Worm (Caenorhabditis elegans) whole organism, late embryonic: ENCODE data around the gene lgc-13.

Experiments
- C08G9.2 ChIP-seq: sonication (generic microtip); optimal IDR thresholded peaks from 2 replicates; lab custom pipeline; 2016; ENCODE audit warnings: mild to moderate bottlenecking, missing genetic modification characterization, moderate library complexity, missing compliant biosample characterization
- C38D4.7 ChIP-seq: fragments of 200-800 bp; sonication (Bioruptor generic); optimal IDR thresholded peaks from 2 replicates; lab custom pipeline; 2018; ENCODE audit warnings: mild to moderate bottlenecking, missing genetic modification characterization, moderate library complexity, missing compliant biosample characterization
- F13H6.1 ChIP-seq: sonication (generic microtip); optimal IDR thresholded peaks from 2 replicates; lab custom pipeline; 2016; ENCODE audit warnings: missing genetic modification characterization, missing compliant biosample characterization
- K02D7.2 ChIP-seq: sonication (generic microtip); optimal IDR thresholded peaks from 2 replicates; lab custom pipeline; 2017; ENCODE audit warnings: mild to moderate bottlenecking, missing genetic modification characterization, missing compliant biosample characterization
- ahr-1 ChIP-seq: sonication (generic microtip); optimal IDR thresholded peaks from 2 replicates; lab custom pipeline; 2016; ENCODE audit warnings: missing genetic modification characterization, missing compliant biosample characterization
- ama-1 ChIP-seq: fragments of 150-350 bp; optimal IDR thresholded peaks from 2 replicates; lab custom pipeline; 2014
- ceh-18 ChIP-seq: sonication (generic microtip); optimal IDR thresholded peaks from 2 replicates; lab custom pipeline; 2016; ENCODE audit warnings: missing genetic modification characterization, missing compliant biosample characterization
- ceh-19 ChIP-seq: fragments of 200-800 bp; sonication (Bioruptor generic); optimal IDR thresholded peaks from 2 replicates; lab custom pipeline; 2018; ENCODE audit warnings: mild to moderate bottlenecking, missing genetic modification characterization, missing compliant biosample characterization
- ceh-22 ChIP-seq: sonication (generic microtip); optimal IDR thresholded peaks from 2 replicates; lab custom pipeline; 2017; ENCODE audit warnings: missing biosample characterization, missing genetic modification characterization
- ceh-31 ChIP-seq: sonication (generic microtip); optimal IDR thresholded peaks from 2 replicates; lab custom pipeline; 2016; ENCODE audit warnings: missing genetic modification characterization, missing compliant biosample characterization
- ceh-45 ChIP-seq: fragments of 200-800 bp; sonication (Bioruptor generic); IDR thresholded peaks from 2 replicates; pipeline ENCODE4 v1.3.6; 2022; ENCODE audit warnings: missing genetic modification reagents, missing genetic modification characterization, missing compliant biosample characterization
- ceh-48 ChIP-seq: sonication (generic microtip); optimal IDR thresholded peaks from 2 replicates; lab custom pipeline; 2016; ENCODE audit warnings: missing genetic modification characterization, inconsistent platforms, missing compliant biosample characterization
- che-1 ChIP-seq: sonication (generic microtip); optimal IDR thresholded peaks from 2 replicates; lab custom pipeline; 2016; ENCODE audit warnings: mild to moderate bottlenecking, missing genetic modification characterization, missing compliant biosample characterization
- dmd-4 ChIP-seq: sonication (generic microtip); optimal IDR thresholded peaks from 2 replicates; lab custom pipeline; 2016; ENCODE audit warnings: borderline replicate concordance, missing genetic modification characterization, missing compliant biosample characterization
- dve-1 ChIP-seq: sonication (generic microtip); optimal IDR thresholded peaks from 2 replicates; lab custom pipeline; 2017; ENCODE audit warnings: antibody characterized with exemption, mild to moderate bottlenecking, missing genetic modification characterization, missing compliant biosample characterization
- elt-2 ChIP-seq: sonication (generic microtip); optimal IDR thresholded peaks from 2 replicates; lab custom pipeline; 2016; ENCODE audit warnings: missing genetic modification reagents, missing genetic modification characterization, missing compliant biosample characterization
- ets-4 ChIP-seq: sonication (generic microtip); optimal IDR thresholded peaks from 2 replicates; lab custom pipeline; 2016; ENCODE audit warnings: missing genetic modification characterization, missing compliant biosample characterization
- fax-1 ChIP-seq: sonication (generic microtip); optimal IDR thresholded peaks from 2 replicates; lab custom pipeline; 2016; ENCODE audit warnings: missing genotype, missing genetic modification characterization, missing compliant biosample characterization
- fkh-10 ChIP-seq: fragments of 150-350 bp; optimal IDR thresholded peaks from 2 replicates; lab custom pipeline; 2014; ENCODE audit warnings: missing biosample characterization, missing genetic modification reagents, missing genetic modification characterization
- fkh-6 ChIP-seq: sonication (generic microtip); optimal IDR thresholded peaks from 2 replicates; lab custom pipeline; 2016; ENCODE audit warnings: missing genetic modification characterization, missing compliant biosample characterization
- gmeb-2 ChIP-seq: sonication (generic microtip); optimal IDR thresholded peaks from 2 replicates; lab custom pipeline; 2016; ENCODE audit warnings: missing genetic modification characterization, inconsistent platforms, missing compliant biosample characterization
- hlh-13 ChIP-seq: fragments of 200-800 bp; sonication (Bioruptor generic); optimal IDR thresholded peaks from 2 replicates; lab custom pipeline; 2018; ENCODE audit warnings: mild to moderate bottlenecking, missing genetic modification characterization, missing compliant biosample characterization
- hlh-15 ChIP-seq: sonication (generic microtip); optimal IDR thresholded peaks from 2 replicates; lab custom pipeline; 2016; ENCODE audit warnings: missing genetic modification characterization, missing compliant biosample characterization
- hlh-30 ChIP-seq: sonication (generic microtip); optimal IDR thresholded peaks from 2 replicates; lab custom pipeline; 2017; ENCODE audit warnings: antibody characterized with exemption, missing genetic modification characterization, missing compliant biosample characterization; ENCODE audit not compliant: insufficient read depth
- hlh-8 ChIP-seq: sonication (generic microtip); optimal IDR thresholded peaks from 2 replicates; lab custom pipeline; 2016; ENCODE audit warnings: missing genotype, missing genetic modification characterization, missing compliant biosample characterization
- lim-6 ChIP-seq: sonication (generic microtip); optimal IDR thresholded peaks from 2 replicates; lab custom pipeline; 2016; ENCODE audit warnings: missing genetic modification characterization, missing compliant biosample characterization
- mec-3 ChIP-seq: sonication (generic microtip); optimal IDR thresholded peaks from 2 replicates; lab custom pipeline; 2016; ENCODE audit warnings: borderline replicate concordance, missing genetic modification characterization, missing compliant biosample characterization
- nfya-1 ChIP-seq: sonication (generic microtip); optimal IDR thresholded peaks from 2 replicates; lab custom pipeline; 2017; ENCODE audit warnings: missing genetic modification characterization, mild to moderate bottlenecking, missing compliant biosample characterization, antibody characterized with exemption, moderate library complexity
- npax-4 ChIP-seq: sonication (generic microtip); optimal IDR thresholded peaks from 2 replicates; lab custom pipeline; 2016; ENCODE audit warnings: missing genetic modification characterization, missing compliant biosample characterization
- odd-2 ChIP-seq: sonication (generic microtip); optimal IDR thresholded peaks from 2 replicates; lab custom pipeline; 2017; ENCODE audit warnings: antibody characterized with exemption, mild to moderate bottlenecking, missing genetic modification characterization, missing compliant biosample characterization
- pat-9 ChIP-seq: fragments of 200-800 bp; sonication (Bioruptor generic); optimal IDR thresholded peaks from 2 replicates; lab custom pipeline; 2018; ENCODE audit warnings: mild to moderate bottlenecking, missing genetic modification characterization, moderate library complexity, missing compliant biosample characterization
- pax-1 ChIP-seq: fragments of 150-350 bp; optimal IDR thresholded peaks from 2 replicates; lab custom pipeline; 2014; ENCODE audit warnings: missing biosample characterization, missing genetic modification characterization
- pha-2 ChIP-seq: sonication (generic microtip); optimal IDR thresholded peaks from 2 replicates; lab custom pipeline; 2017; ENCODE audit warnings: mild to moderate bottlenecking, missing genetic modification characterization, missing compliant biosample characterization
- pha-4 ChIP-seq: fragments of 150-350 bp; optimal IDR thresholded peaks from 2 replicates; lab custom pipeline; 2018; ENCODE audit warnings: missing biosample characterization, missing genetic modification reagents, missing genetic modification characterization
- pqm-1 ChIP-seq: sonication (generic microtip); optimal IDR thresholded peaks from 2 replicates; lab custom pipeline; 2016; ENCODE audit warnings: missing genetic modification characterization, missing compliant biosample characterization
- pros-1 ChIP-seq: fragments of 150-350 bp; optimal IDR thresholded peaks from 2 replicates; lab custom pipeline; 2014; ENCODE audit warnings: missing biosample characterization, missing genetic modification reagents, missing genetic modification characterization
- sox-2 ChIP-seq: fragments of 200-800 bp; sonication (Bioruptor generic); IDR thresholded peaks from 2 replicates; pipeline ENCODE4 v1.3.6; 2022; ENCODE audit warnings: missing genetic modification reagents, missing genetic modification characterization, missing compliant biosample characterization
- sox-4 ChIP-seq: sonication (generic microtip); optimal IDR thresholded peaks from 2 replicates; lab custom pipeline; 2017; ENCODE audit warnings: mild to moderate bottlenecking, missing genetic modification characterization, inconsistent platforms, missing compliant biosample characterization
- syd-9 ChIP-seq: sonication (generic microtip); optimal IDR thresholded peaks from 2 replicates; lab custom pipeline; 2016; ENCODE audit warnings: mild to moderate bottlenecking, missing genetic modification characterization, moderate library complexity, missing compliant biosample characterization
- tbx-2 ChIP-seq: sonication (generic microtip); optimal IDR thresholded peaks from 2 replicates; lab custom pipeline; 2016; ENCODE audit warnings: missing genetic modification characterization, missing compliant biosample characterization
- ttx-3 ChIP-seq: sonication (generic microtip); optimal IDR thresholded peaks from 2 replicates; lab custom pipeline; 2016; ENCODE audit warnings: missing genetic modification reagents, missing genetic modification characterization, missing compliant biosample characterization
- unc-3 ChIP-seq, 2 experiments: fragments of 200-800 bp in 1 of 2; sonication (Bioruptor generic) in 1 of 2; sonication (generic microtip) in 1 of 2; conservative IDR thresholded peaks in 1 of 2; optimal IDR thresholded peaks in 1 of 2; 2 replicates each; pipeline versions ENCODE4 v1.3.6 to Lab custom; 2016 to 2022; ENCODE audit warnings: missing compliant biosample characterization in 2 of 2, missing genetic modification characterization in 2 of 2, missing genetic modification reagents in 1 of 2
- unc-42 ChIP-seq: sonication (generic microtip); optimal IDR thresholded peaks from 2 replicates; lab custom pipeline; 2016; ENCODE audit warnings: missing genotype, missing genetic modification characterization, missing compliant biosample characterization
- unc-86 ChIP-seq: sonication (generic microtip); optimal IDR thresholded peaks from 2 replicates; lab custom pipeline; 2016; ENCODE audit warnings: missing genetic modification characterization, missing compliant biosample characterization
- ztf-16 ChIP-seq: sonication (generic microtip); optimal IDR thresholded peaks from 2 replicates; lab custom pipeline; 2017; ENCODE audit warnings: missing genetic modification characterization, missing compliant biosample characterization

lgc-13 gene

DNA sequence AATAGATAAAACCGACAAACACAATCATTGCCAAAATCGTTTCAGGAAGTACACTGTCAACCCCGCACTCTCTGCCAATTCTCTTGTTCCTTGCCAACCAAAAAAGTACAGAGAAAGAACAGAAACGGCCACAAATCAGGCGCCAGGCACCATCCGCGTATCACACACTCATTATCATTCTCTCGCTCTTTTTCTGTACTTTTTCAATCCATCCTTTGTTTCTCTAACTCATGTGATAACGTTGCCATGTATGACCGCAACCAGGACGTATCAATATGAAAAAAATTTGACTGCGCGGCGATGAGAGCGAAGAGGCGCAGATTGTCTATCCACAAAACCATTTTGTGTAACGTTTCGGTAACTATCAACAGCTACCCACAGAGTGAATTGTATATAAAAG, 4.3 kb upstream of the lgc-13 start, which contains the start of gene col-181:
Gene col-181, plus strand, starts transcription at position 301 of the 400 bp plus-strand sequence.
- TF ChIP-seq ceh-31 (tag; lab: Kevin White, UChicago) = no peak
- TF ChIP-seq C08G9.2 (tag; lab: Kevin White, UChicago) = no peak
- no peak for TF ChIP-seq pqm-1 (tag; lab: Kevin White, UChicago)
- no peak for TF ChIP-seq ahr-1 (tag; lab: Kevin White, UChicago)
- TF ChIP-seq C38D4.7 (GFP tag; lab: Kevin White, UChicago) = no peak
- TF ChIP-seq syd-9 (tag; lab: Kevin White, UChicago) = no peak
- no peak for TF ChIP-seq hlh-30
- no peak for TF ChIP-seq elt-2 (tag; lab: Kevin White, UChicago)
- no peak for TF ChIP-seq sox-2 (GFP tag; lab: Robert Waterston, UW)
- TF ChIP-seq pros-1 (tag; lab: Kevin White, UChicago) = no peak
- TF ChIP-seq tbx-2 (tag; lab: Kevin White, UChicago) = no peak
- TF ChIP-seq unc-86 (tag; lab: Kevin White, UChicago) = no peak
- TF ChIP-seq ceh-48 (tag; lab: Kevin White, UChicago) = no peak
- TF ChIP-seq npax-4 (tag; lab: Kevin White, UChicago) = no peak
- TF ChIP-seq ama-1 = no peak
- TF ChIP-seq sox-4 = no peak
- TF ChIP-seq pha-4 (tag; lab: Kevin White, UChicago) = no peak

DNA sequence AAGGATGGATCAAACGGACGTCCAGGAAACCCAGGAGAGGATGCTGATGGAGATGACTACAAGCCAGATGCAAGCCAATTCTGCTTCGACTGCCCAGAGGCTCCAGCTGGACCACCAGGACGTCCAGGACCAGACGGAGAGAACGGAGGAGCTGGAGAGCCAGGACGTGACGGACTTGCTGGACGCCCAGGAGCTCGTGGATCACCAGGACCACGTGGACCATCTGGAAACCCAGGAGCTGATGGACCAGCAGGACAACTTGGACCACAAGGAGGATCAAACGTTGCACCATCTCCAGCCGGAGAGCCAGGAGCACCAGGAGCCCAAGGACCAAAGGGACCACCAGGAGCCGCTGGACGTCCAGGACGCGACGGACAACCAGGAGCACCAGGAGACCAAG, 3.5 kb upstream of the lgc-13 start:
- TF ChIP-seq lim-6 = no peak
- no peak for TF ChIP-seq pha-4 (tag; lab: Kevin White, UChicago)
- TF ChIP-seq ceh-45 (GFP tag; lab: Robert Waterston, UW) = no peak
- TF ChIP-seq ceh-31 (tag; lab: Kevin White, UChicago) = no peak
- no peak for TF ChIP-seq hlh-13 (GFP tag; lab: Kevin White, UChicago)
- no peak for TF ChIP-seq unc-3 (GFP tag; conservative IDR thresholded peaks at IDR 0.05; lab: Robert Waterston, UW)
- TF ChIP-seq unc-3 (tag; optimal IDR thresholded peaks at IDR 0.05; lab: Kevin White, UChicago) = no peak
- no peak for TF ChIP-seq mec-3 (tag; lab: Kevin White, UChicago)
- TF ChIP-seq fkh-10 (GFP tag; lab: Kevin White, UChicago) = no peak
- TF ChIP-seq unc-86 (tag; lab: Kevin White, UChicago) = no peak
- TF ChIP-seq syd-9 (tag; lab: Kevin White, UChicago) = no peak
- no peak for TF ChIP-seq ceh-19 (GFP tag; lab: Kevin White, UChicago)
- no peak for TF ChIP-seq dve-1
- TF ChIP-seq ama-1 = no peak
- TF ChIP-seq ceh-18 (tag; lab: Kevin White, UChicago) = no peak
- no peak for TF ChIP-seq fax-1
- no peak for TF ChIP-seq odd-2 (tag; lab: Kevin White, UChicago)
- TF ChIP-seq, all 69 proteins: peak for 0

DNA sequence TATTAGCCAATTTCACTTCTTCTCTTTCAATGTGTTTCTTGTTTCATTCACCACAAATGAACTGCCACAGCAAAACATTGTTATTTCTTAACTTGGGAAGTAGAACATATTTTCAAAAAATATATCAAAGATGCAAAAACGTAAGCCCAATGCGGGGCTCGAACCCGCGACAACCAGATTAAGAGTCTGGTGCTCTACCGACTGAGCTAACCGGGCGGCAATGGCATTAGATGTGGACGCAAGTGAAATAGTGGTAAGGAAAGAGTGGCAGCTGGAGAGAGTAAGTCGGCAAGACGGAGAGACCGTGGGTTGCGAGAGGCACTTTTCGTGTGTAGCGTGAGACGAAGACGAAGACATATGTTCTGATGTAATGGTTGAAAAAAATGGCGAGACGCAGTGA, 3.0 kb upstream of the lgc-13 start:
- TF ChIP-seq syd-9 (tag; lab: Kevin White, UChicago) (peak; percentile 94), K02D7.2 (tag; lab: Kevin White, UChicago) (peak; percentile 92), dmd-4 (tag; lab: Kevin White, UChicago) (peak; percentile 96), F13H6.1 (tag; lab: Kevin White, UChicago) (peak; percentile 94), dve-1 (peak; percentile 96), tbx-2 (tag; lab: Kevin White, UChicago) (peak; percentile 95), nfya-1 (tag; lab: Kevin White, UChicago) (peak; percentile 83), pha-4 (tag; lab: Kevin White, UChicago) (no peak), hlh-30 (peak; percentile 77), gmeb-2 (peak; percentile 95), fkh-6 (peak; percentile 96), sox-4 (peak; percentile 95), pax-1 (tag; lab: Kevin White, UChicago) (no peak), odd-2 (tag; lab: Kevin White, UChicago) (peak; percentile 57), ama-1 (no peak), fax-1 (peak; percentile 92), ttx-3 (tag; lab: Kevin White, UChicago) (peak; percentile 97), ceh-18 (tag; lab: Kevin White, UChicago) (peak; percentile 92), C08G9.2 (tag; lab: Kevin White, UChicago) (peak; percentile 89), hlh-15 (tag; lab: Kevin White, UChicago) (peak; percentile 96), hlh-13 (GFP tag; lab: Kevin White, UChicago) (peak; percentile 93), pat-9 (tag; lab: Kevin White, UChicago) (peak; percentile 96), fkh-10 (GFP tag; lab: Kevin White, UChicago) (peak; percentile 75), unc-42 (tag; lab: Kevin White, UChicago) (peak; percentile 96), hlh-8 (peak; percentile 95), npax-4 (tag; lab: Kevin White, UChicago) (peak; percentile 93), pqm-1 (tag; lab: Kevin White, UChicago) (peak; percentile 82), elt-2 (tag; lab: Kevin White, UChicago) (peak; percentile 98), lim-6 (peak; percentile 93), che-1 (tag; lab: Kevin White, UChicago) (peak; percentile 96), ceh-22 (no peak), ets-4 (tag; lab: Kevin White, UChicago) (peak; percentile 79), pha-2 (peak; percentile 95), ztf-16 (tag; lab: Kevin White, UChicago) (peak; percentile 97)
